Worm (Caenorhabditis elegans): ENCODE data around the gene B0228.9.

DNA sequence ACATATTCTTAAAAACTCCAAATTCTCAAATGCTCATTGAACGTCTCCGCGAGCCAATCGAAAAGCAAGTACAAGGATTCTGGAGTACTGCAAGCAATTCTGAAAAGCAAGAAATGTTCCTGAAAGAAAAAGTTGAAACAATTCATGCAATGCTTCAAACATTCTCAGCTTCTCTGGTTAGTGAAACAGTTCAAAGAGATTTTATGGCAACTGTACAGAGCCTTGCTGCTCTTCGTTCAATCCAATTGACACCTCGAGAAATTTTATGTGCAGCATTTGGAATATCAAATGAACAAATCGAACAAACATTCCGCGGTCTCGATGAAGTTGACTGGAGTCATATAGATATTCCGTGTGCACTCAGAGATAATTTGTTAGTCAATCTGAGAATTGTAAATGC lies 26.7 kb downstream of the B0228.9 start:
- TF ChIP-seq nhr-237 (tag; optimal IDR thresholded peaks at IDR 0.05) (no peak), aly-2 (tag; optimal IDR thresholded peaks at IDR 0.05) (no peak), ama-1 (optimal IDR thresholded peaks at IDR 0.05) (no peak), ZK546.5 (tag; optimal IDR thresholded peaks at IDR 0.05) (no peak), tbx-2 (tag; optimal IDR thresholded peaks at IDR 0.05) (no peak), ceh-82 (tag; optimal IDR thresholded peaks at IDR 0.05) (no peak), nhr-12 (tag; optimal IDR thresholded peaks at IDR 0.05) (no peak), R02D3.7 (tag; optimal IDR thresholded peaks at IDR 0.05) (no peak), ztf-11 (tag; optimal IDR thresholded peaks at IDR 0.05) (no peak), nhr-28 (tag; optimal IDR thresholded peaks at IDR 0.05) (no peak), egl-27 (tag; optimal IDR thresholded peaks at IDR 0.05) (no peak), nfya-1 (tag; optimal IDR thresholded peaks at IDR 0.05; ENCODE audit: insufficient read depth) (no peak), lin-15B (tag; optimal IDR thresholded peaks at IDR 0.05) (no peak), nhr-76 (tag; optimal IDR thresholded peaks at IDR 0.05) (no peak)

Measured in whole organism, L3 larva.